Worm (Caenorhabditis elegans) whole organism, young adult: Measurements from ENCODE around the gene nhr-277.

Source experiments
- madf-8 ChIP-seq: fragments of 200-800 bp; sonication (Bioruptor generic); conservative IDR thresholded peaks from 2 replicates; pipeline ENCODE4 v1.3.6; 2022; ENCODE audit warnings: missing genetic modification reagents, missing genetic modification characterization, missing compliant biosample characterization
- rec-8 ChIP-seq, 2 experiments: sonication (generic microtip); optimal IDR thresholded peaks; 2 replicates each; lab custom pipeline; 2016; ENCODE audit warnings: mild to moderate bottlenecking in 2 of 2, missing genetic modification characterization in 2 of 2, missing genetic modification reagents in 2 of 2, missing genotype in 2 of 2, missing biosample characterization in 1 of 2, missing compliant biosample characterization in 1 of 2, moderate library complexity in 1 of 2
- unc-130 ChIP-seq: sonication (generic microtip); optimal IDR thresholded peaks from 2 replicates; lab custom pipeline; 2016; ENCODE audit warnings: missing genetic modification reagents, missing genetic modification characterization, missing compliant biosample characterization

DNA sequence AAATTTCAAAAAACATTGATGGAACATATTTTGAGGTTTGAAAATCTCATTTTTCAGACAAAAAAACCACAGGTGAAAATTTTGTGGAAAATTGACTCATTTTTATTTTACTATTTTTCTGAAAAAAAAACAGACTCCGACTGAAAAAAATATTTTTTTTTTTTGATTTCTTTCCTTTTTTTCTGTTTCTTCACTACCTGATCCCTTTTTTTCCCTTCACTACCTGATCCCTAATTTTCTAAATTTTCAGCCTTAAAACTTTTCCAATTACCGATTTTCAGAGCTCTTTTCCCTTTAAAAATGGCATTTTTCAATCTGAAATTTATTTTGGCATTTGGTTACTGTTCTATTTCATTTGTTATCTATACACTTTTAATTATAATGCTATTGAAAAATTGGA is 19.6 kb downstream of the nhr-277 start, which contains the start of gene Y54G2A.77:
- no peak for TF ChIP-seq madf-8 (GFP tag; lab: Robert Waterston, UW)
- TF ChIP-seq unc-130 (GFP tag; lab: Kevin White, UChicago), result no peak
- TF ChIP-seq rec-8 (tag; optimal IDR thresholded peaks at IDR 0.05; lab: Kevin White, UChicago), result no peak
